Worm (Caenorhabditis elegans) whole organism, late embryonic: Measurements from ENCODE around the gene clhm-1.

ENCODE experiments used
- C08G9.2 ChIP-seq: sonication (generic microtip); optimal IDR thresholded peaks from 2 replicates; lab custom pipeline; 2016; ENCODE audit warnings: mild to moderate bottlenecking, missing genetic modification characterization, moderate library complexity, missing compliant biosample characterization
- C38D4.7 ChIP-seq: fragments of 200-800 bp; sonication (Bioruptor generic); optimal IDR thresholded peaks from 2 replicates; lab custom pipeline; 2018; ENCODE audit warnings: mild to moderate bottlenecking, missing genetic modification characterization, moderate library complexity, missing compliant biosample characterization
- Y22D7AL.16 ChIP-seq: sonication (generic microtip); optimal IDR thresholded peaks from 2 replicates; lab custom pipeline; 2016; ENCODE audit warnings: missing genetic modification characterization, missing compliant biosample characterization
- ceh-14 ChIP-seq: sonication (generic microtip); optimal IDR thresholded peaks from 2 replicates; lab custom pipeline; 2016; ENCODE audit warnings: missing genotype, missing genetic modification characterization, missing compliant biosample characterization
- ceh-19 ChIP-seq: fragments of 200-800 bp; sonication (Bioruptor generic); optimal IDR thresholded peaks from 2 replicates; lab custom pipeline; 2018; ENCODE audit warnings: mild to moderate bottlenecking, missing genetic modification characterization, missing compliant biosample characterization
- ceh-22 ChIP-seq: sonication (generic microtip); optimal IDR thresholded peaks from 2 replicates; lab custom pipeline; 2017; ENCODE audit warnings: missing biosample characterization, missing genetic modification characterization
- ceh-31 ChIP-seq: sonication (generic microtip); optimal IDR thresholded peaks from 2 replicates; lab custom pipeline; 2016; ENCODE audit warnings: missing genetic modification characterization, missing compliant biosample characterization
- ceh-34 ChIP-seq: sonication (generic microtip); optimal IDR thresholded peaks from 2 replicates; lab custom pipeline; 2016; ENCODE audit warnings: mild to moderate bottlenecking, missing genetic modification characterization, missing compliant biosample characterization
- ceh-6 ChIP-seq: fragments of 200-800 bp; sonication (Bioruptor generic); optimal IDR thresholded peaks from 2 replicates; lab custom pipeline; 2018; ENCODE audit warnings: mild to moderate bottlenecking, missing genetic modification characterization, missing compliant biosample characterization
- dve-1 ChIP-seq: sonication (generic microtip); optimal IDR thresholded peaks from 2 replicates; lab custom pipeline; 2017; ENCODE audit warnings: antibody characterized with exemption, mild to moderate bottlenecking, missing genetic modification characterization, missing compliant biosample characterization
- elt-2 ChIP-seq: sonication (generic microtip); optimal IDR thresholded peaks from 2 replicates; lab custom pipeline; 2016; ENCODE audit warnings: missing genetic modification reagents, missing genetic modification characterization, missing compliant biosample characterization
- gmeb-2 ChIP-seq: sonication (generic microtip); optimal IDR thresholded peaks from 2 replicates; lab custom pipeline; 2016; ENCODE audit warnings: missing genetic modification characterization, inconsistent platforms, missing compliant biosample characterization
- hlh-30 ChIP-seq: sonication (generic microtip); optimal IDR thresholded peaks from 2 replicates; lab custom pipeline; 2017; ENCODE audit warnings: antibody characterized with exemption, missing genetic modification characterization, missing compliant biosample characterization; ENCODE audit not compliant: insufficient read depth
- lim-6 ChIP-seq: sonication (generic microtip); optimal IDR thresholded peaks from 2 replicates; lab custom pipeline; 2016; ENCODE audit warnings: missing genetic modification characterization, missing compliant biosample characterization
- lin-11 ChIP-seq: fragments of 200-800 bp; sonication (Bioruptor generic); optimal IDR thresholded peaks from 2 replicates; lab custom pipeline; 2018; ENCODE audit warnings: mild to moderate bottlenecking, missing genetic modification characterization, missing compliant biosample characterization
- madf-2 ChIP-seq: sonication (generic microtip); optimal IDR thresholded peaks from 2 replicates; lab custom pipeline; 2017; ENCODE audit warnings: missing genetic modification characterization, missing compliant biosample characterization
- nfya-1 ChIP-seq: sonication (generic microtip); optimal IDR thresholded peaks from 2 replicates; lab custom pipeline; 2017; ENCODE audit warnings: missing genetic modification characterization, mild to moderate bottlenecking, missing compliant biosample characterization, antibody characterized with exemption, moderate library complexity
- nhr-232 ChIP-seq: sonication (generic microtip); optimal IDR thresholded peaks from 2 replicates; lab custom pipeline; 2016; ENCODE audit warnings: missing genetic modification characterization, missing compliant biosample characterization
- pag-3 ChIP-seq: sonication (generic microtip); optimal IDR thresholded peaks from 2 replicates; lab custom pipeline; 2016; ENCODE audit warnings: missing compliant biosample characterization, missing genetic modification characterization, borderline replicate concordance
- pax-1 ChIP-seq: fragments of 150-350 bp; optimal IDR thresholded peaks from 2 replicates; lab custom pipeline; 2014; ENCODE audit warnings: missing biosample characterization, missing genetic modification characterization
- pha-2 ChIP-seq: sonication (generic microtip); optimal IDR thresholded peaks from 2 replicates; lab custom pipeline; 2017; ENCODE audit warnings: mild to moderate bottlenecking, missing genetic modification characterization, missing compliant biosample characterization
- pqm-1 ChIP-seq: sonication (generic microtip); optimal IDR thresholded peaks from 2 replicates; lab custom pipeline; 2016; ENCODE audit warnings: missing genetic modification characterization, missing compliant biosample characterization
- pros-1 ChIP-seq: fragments of 150-350 bp; optimal IDR thresholded peaks from 2 replicates; lab custom pipeline; 2014; ENCODE audit warnings: missing biosample characterization, missing genetic modification reagents, missing genetic modification characterization
- rnt-1 ChIP-seq: sonication (generic microtip); optimal IDR thresholded peaks from 2 replicates; lab custom pipeline; 2016; ENCODE audit warnings: missing genetic modification characterization, missing compliant biosample characterization
- sdc-2 ChIP-seq: sonication (generic microtip); optimal IDR thresholded peaks from 2 replicates; lab custom pipeline; 2016; ENCODE audit warnings: missing genotype, missing genetic modification characterization, missing compliant biosample characterization
- sox-2 ChIP-seq: fragments of 200-800 bp; sonication (Bioruptor generic); IDR thresholded peaks from 2 replicates; pipeline ENCODE4 v1.3.6; 2022; ENCODE audit warnings: missing genetic modification reagents, missing genetic modification characterization, missing compliant biosample characterization
- syd-9 ChIP-seq: sonication (generic microtip); optimal IDR thresholded peaks from 2 replicates; lab custom pipeline; 2016; ENCODE audit warnings: mild to moderate bottlenecking, missing genetic modification characterization, moderate library complexity, missing compliant biosample characterization
- tbx-2 ChIP-seq: sonication (generic microtip); optimal IDR thresholded peaks from 2 replicates; lab custom pipeline; 2016; ENCODE audit warnings: missing genetic modification characterization, missing compliant biosample characterization
- ttx-3 ChIP-seq: sonication (generic microtip); optimal IDR thresholded peaks from 2 replicates; lab custom pipeline; 2016; ENCODE audit warnings: missing genetic modification reagents, missing genetic modification characterization, missing compliant biosample characterization
- unc-3 ChIP-seq, 2 experiments: fragments of 200-800 bp in 1 of 2; sonication (Bioruptor generic) in 1 of 2; sonication (generic microtip) in 1 of 2; conservative IDR thresholded peaks in 1 of 2; optimal IDR thresholded peaks in 1 of 2; 2 replicates each; pipeline versions ENCODE4 v1.3.6 to Lab custom; 2016 to 2022; ENCODE audit warnings: missing compliant biosample characterization in 2 of 2, missing genetic modification characterization in 2 of 2, missing genetic modification reagents in 1 of 2
- unc-42 ChIP-seq: sonication (generic microtip); optimal IDR thresholded peaks from 2 replicates; lab custom pipeline; 2016; ENCODE audit warnings: missing genotype, missing genetic modification characterization, missing compliant biosample characterization
- unc-55 ChIP-seq: sonication (generic microtip); optimal IDR thresholded peaks from 2 replicates; lab custom pipeline; 2017; ENCODE audit warnings: missing biosample characterization, missing genetic modification reagents, missing genetic modification characterization

The clhm-1 gene

DNA sequence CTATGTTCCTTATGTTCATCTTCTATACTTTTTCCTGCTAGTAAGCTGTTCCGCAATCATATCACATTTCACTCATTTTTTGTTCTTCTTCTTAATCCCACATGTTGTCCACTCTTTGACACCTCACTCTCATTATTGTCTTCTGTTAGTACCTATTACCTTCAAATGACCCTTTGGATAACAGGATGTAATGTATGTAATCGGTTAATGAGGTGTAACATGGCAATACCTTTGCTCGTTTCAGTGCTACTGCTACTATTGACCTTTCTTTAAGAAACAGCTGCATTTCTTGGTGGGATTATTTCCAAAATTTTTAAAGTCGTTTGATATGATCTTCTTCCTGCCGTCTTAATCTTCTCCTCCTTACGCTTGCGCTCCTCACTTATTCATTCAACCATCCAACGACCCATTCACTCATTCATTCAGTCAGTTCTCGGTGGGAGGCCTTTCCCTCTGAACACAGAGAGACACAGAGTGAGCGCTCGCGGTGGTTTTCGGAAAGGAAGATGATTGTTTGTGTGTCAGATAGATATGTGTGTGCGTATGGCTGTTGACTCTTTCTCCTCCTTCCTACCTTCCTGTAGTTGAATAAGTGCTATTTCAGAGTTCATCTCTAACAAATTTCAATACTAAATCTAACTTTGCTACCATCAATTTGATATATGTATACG is 39.1 kb downstream of the clhm-1 start:
- TF ChIP-seq pha-2 (tag; lab: Kevin White, UChicago): no peak
- peak; percentile 29 for TF ChIP-seq nhr-232 (tag; lab: Kevin White, UChicago)
- no peak for TF ChIP-seq gmeb-2 (tag; lab: Kevin White, UChicago)
- TF ChIP-seq pax-1: peak; percentile 3
- TF ChIP-seq ceh-31 (tag; lab: Kevin White, UChicago): peak; percentile 53
- TF ChIP-seq tbx-2 (tag; lab: Kevin White, UChicago): peak; percentile 28
- TF ChIP-seq sox-2 (GFP tag; lab: Robert Waterston, UW): peak; percentile 39

- TF ChIP-seq unc-3 (GFP tag; conservative IDR thresholded peaks at IDR 0.05; lab: Robert Waterston, UW) (no peak), unc-3 (tag; optimal IDR thresholded peaks at IDR 0.05; lab: Kevin White, UChicago) (no peak), pros-1 (tag; lab: Kevin White, UChicago) (no peak), madf-2 (tag; lab: Kevin White, UChicago) (no peak), syd-9 (tag; lab: Kevin White, UChicago) (no peak), pqm-1 (tag; lab: Kevin White, UChicago) (no peak), ceh-6 (GFP tag; lab: Kevin White, UChicago) (no peak), tbx-2 (tag; lab: Kevin White, UChicago) (peak; percentile 15), ceh-34 (tag; lab: Kevin White, UChicago) (no peak), ceh-14 (no peak), pag-3 (tag; lab: Kevin White, UChicago) (no peak), dve-1 (tag; lab: Kevin White, UChicago) (no peak), sdc-2 (tag; lab: Kevin White, UChicago) (peak; percentile 15), C08G9.2 (no peak)
Observed at ce11 chrII:6830923-6831322, 39.9 kb downstream of the clhm-1 start.

ce11 chrII:6830012-6830411 is 40.8 kb downstream of the clhm-1 start:
- TF ChIP-seq unc-55 (GFP tag; lab: Kevin White, UChicago) (peak; percentile 28), elt-2 (tag; lab: Kevin White, UChicago) (peak; percentile 32), pag-3 (tag; lab: Kevin White, UChicago) (no peak)

ce11 chrII:6829108-6829507 is 41.7 kb downstream of the clhm-1 start:
- TF ChIP-seq nfya-1 (tag; lab: Kevin White, UChicago) (peak; percentile 67), tbx-2 (tag; lab: Kevin White, UChicago) (peak; percentile 30), lin-11 (tag; lab: Kevin White, UChicago) (no peak), ceh-22 (no peak), rnt-1 (tag; lab: Kevin White, UChicago) (peak; percentile 17), Y22D7AL.16 (tag; lab: Kevin White, UChicago) (no peak), C38D4.7 (GFP tag; lab: Kevin White, UChicago) (no peak), gmeb-2 (tag; lab: Kevin White, UChicago) (no peak), unc-42 (no peak), ttx-3 (no peak), hlh-30 (tag; lab: Kevin White, UChicago) (peak; percentile 8), lim-6 (tag; lab: Kevin White, UChicago) (no peak), ceh-19 (GFP tag; lab: Kevin White, UChicago) (no peak), nhr-232 (tag; lab: Kevin White, UChicago) (no peak)
- TF ChIP-seq, all 69 proteins: peak for 4
